Fruit fly (Drosophila melanogaster) whole organism, embryonic: ENCODE results near the gene CG33695.

ENCODE experiments used
- Atf3 ChIP-seq: fragments of 200-800 bp; sonication (Bioruptor generic); optimal IDR thresholded peaks from 3 replicates; lab custom pipeline; 2016; ENCODE audit warnings: missing biosample characterization, missing genetic modification characterization
- CG10267 ChIP-seq: fragments of 200-800 bp; sonication (Bioruptor generic); optimal IDR thresholded peaks from 2 replicates; lab custom pipeline; 2018; ENCODE audit warnings: missing biosample characterization, mild to moderate bottlenecking, missing genetic modification characterization, moderate library complexity
- CG11723 ChIP-seq: fragments of 200-800 bp; sonication (Bioruptor generic); optimal IDR thresholded peaks from 2 replicates; lab custom pipeline; 2017; ENCODE audit warnings: missing biosample characterization, mild to moderate bottlenecking, missing genetic modification characterization
- CG16779 ChIP-seq: fragments of 200-800 bp; sonication (Bioruptor generic); IDR thresholded peaks from 2 replicates; pipeline ENCODE4 v1.3.6; 2022; ENCODE audit warnings: missing biosample characterization, missing genetic modification characterization
- CG17359 ChIP-seq: fragments of 200-800 bp; sonication (Bioruptor generic); optimal IDR thresholded peaks from 3 replicates; lab custom pipeline; 2018; ENCODE audit warnings: missing biosample characterization, mild to moderate bottlenecking, missing genetic modification characterization, moderate library complexity
- CG2116 ChIP-seq: fragments of 200-800 bp; sonication (Bioruptor generic); optimal IDR thresholded peaks from 3 replicates; lab custom pipeline; 2018; ENCODE audit warnings: missing biosample characterization, mild to moderate bottlenecking, missing genetic modification characterization
- CG2129 ChIP-seq: fragments of 200-800 bp; sonication (Bioruptor generic); IDR thresholded peaks from 2 replicates; pipeline ENCODE4 v1.3.6; 2022; ENCODE audit warnings: missing biosample characterization, missing genetic modification characterization; ENCODE audit not compliant: partially characterized antibody
- CG2199 ChIP-seq: fragments of 200-800 bp; sonication (Bioruptor generic); IDR thresholded peaks from 3 replicates; pipeline ENCODE4 v1.3.6; 2022; ENCODE audit warnings: missing biosample characterization, missing genetic modification characterization
- CG2678 ChIP-seq: fragments of 200-800 bp; sonication (Bioruptor generic); optimal IDR thresholded peaks from 3 replicates; lab custom pipeline; 2019; ENCODE audit warnings: missing biosample characterization, mild to moderate bottlenecking, missing genetic modification characterization, moderate library complexity
- CG30020 ChIP-seq: fragments of 200-800 bp; optimal IDR thresholded peaks from 2 replicates; lab custom pipeline; 2019; ENCODE audit warnings: missing biosample characterization, mild to moderate bottlenecking, missing genetic modification characterization, moderate library complexity
- CG3065 ChIP-seq: fragments of 200-800 bp; sonication (Bioruptor generic); optimal IDR thresholded peaks from 2 replicates; lab custom pipeline; 2016; ENCODE audit warnings: missing biosample characterization, missing genetic modification characterization
- CG31365 ChIP-seq: fragments of 200-800 bp; sonication (Bioruptor generic); optimal IDR thresholded peaks from 2 replicates; lab custom pipeline; 2018; ENCODE audit warnings: missing biosample characterization, mild to moderate bottlenecking, missing genetic modification characterization
- CG34224 ChIP-seq: fragments of 200-800 bp; sonication (Bioruptor generic); IDR thresholded peaks from 3 replicates; pipeline ENCODE4 v1.3.6; 2022; ENCODE audit warnings: missing biosample characterization, missing genetic modification characterization; ENCODE audit not compliant: partially characterized antibody
- CG34376 ChIP-seq: fragments of 200-800 bp; sonication (Bioruptor generic); optimal IDR thresholded peaks from 2 replicates; lab custom pipeline; 2018; ENCODE audit warnings: missing biosample characterization, mild to moderate bottlenecking, missing genetic modification characterization
- CG3838 ChIP-seq: fragments of 200-800 bp; sonication (Bioruptor generic); optimal IDR thresholded peaks from 3 replicates; lab custom pipeline; 2016; ENCODE audit warnings: missing biosample characterization, missing genetic modification characterization
- CG7357 ChIP-seq: fragments of 200-800 bp; sonication (Bioruptor generic); IDR thresholded peaks from 3 replicates; pipeline ENCODE4 v1.3.6; 2022; ENCODE audit warnings: missing biosample characterization, missing genetic modification characterization
- CG8765 ChIP-seq: fragments of 200-800 bp; sonication (Bioruptor generic); IDR thresholded peaks from 2 replicates; pipeline ENCODE4 v1.3.6; 2022; ENCODE audit warnings: missing biosample characterization, missing genetic modification characterization
- CG9437 ChIP-seq: fragments of 200-800 bp; sonication (Bioruptor generic); optimal IDR thresholded peaks from 2 replicates; lab custom pipeline; 2018; ENCODE audit warnings: missing biosample characterization, mild to moderate bottlenecking, missing genetic modification characterization
- CrebB ChIP-seq: fragments of 200-800 bp; sonication (Bioruptor generic); optimal IDR thresholded peaks from 3 replicates; lab custom pipeline; 2018; ENCODE audit warnings: missing biosample characterization, mild to moderate bottlenecking, missing genetic modification characterization
- D19B ChIP-seq: fragments of 200-800 bp; sonication (Bioruptor generic); optimal IDR thresholded peaks from 2 replicates; lab custom pipeline; 2017; ENCODE audit warnings: missing biosample characterization, mild to moderate bottlenecking, missing genetic modification characterization
- GATAe ChIP-seq: fragments of 200-800 bp; sonication (Bioruptor generic); conservative IDR thresholded peaks from 2 replicates; pipeline ENCODE4 v1.3.6; 2022; ENCODE audit warnings: missing biosample characterization, missing genetic modification characterization
- H2.0 ChIP-seq: fragments of 200-800 bp; sonication (Bioruptor generic); IDR thresholded peaks from 2 replicates; pipeline ENCODE4 v1.3.6; 2022; ENCODE audit warnings: missing biosample characterization, missing genetic modification characterization
- HLH4C ChIP-seq: fragments of 200-800 bp; sonication (Bioruptor generic); IDR thresholded peaks from 3 replicates; pipeline ENCODE4 v1.3.6; 2022; ENCODE audit warnings: missing biosample characterization, missing genetic modification characterization; ENCODE audit not compliant: partially characterized antibody
- Hmr ChIP-seq: fragments of 200-800 bp; sonication (Bioruptor generic); optimal IDR thresholded peaks from 3 replicates; lab custom pipeline; 2017; ENCODE audit warnings: mild to moderate bottlenecking, missing biosample characterization, missing genetic modification reagents, missing genetic modification characterization
- NfI ChIP-seq: fragments of 200-800 bp; sonication (Bioruptor generic); optimal IDR thresholded peaks from 3 replicates; lab custom pipeline; 2018; ENCODE audit warnings: missing biosample characterization, mild to moderate bottlenecking, missing genetic modification characterization, moderate library complexity
- Pdp1 ChIP-seq, 2 experiments: fragments of 200-800 bp; sonication (Bioruptor generic); optimal IDR thresholded peaks; 3 replicates each; lab custom pipeline; 2016; ENCODE audit warnings: missing biosample characterization in 2 of 2, missing genetic modification characterization in 2 of 2, mild to moderate bottlenecking in 1 of 2, moderate library complexity in 1 of 2
- Six4 ChIP-seq: fragments of 200-800 bp; sonication (Bioruptor generic); optimal IDR thresholded peaks from 2 replicates; lab custom pipeline; 2016; ENCODE audit warnings: missing biosample characterization, missing genetic modification characterization
- TFAM ChIP-seq: fragments of 200-800 bp; sonication (Bioruptor generic); optimal IDR thresholded peaks from 2 replicates; lab custom pipeline; 2017; ENCODE audit warnings: missing biosample characterization, missing genetic modification characterization, inconsistent platforms
- Taf1 ChIP-seq: fragments of 200-800 bp; sonication (Bioruptor generic); IDR thresholded peaks from 2 replicates; pipeline ENCODE4 v1.3.6; 2022; ENCODE audit warnings: missing biosample characterization, missing genetic modification characterization
- ac ChIP-seq: fragments of 200-800 bp; sonication (Bioruptor generic); optimal IDR thresholded peaks from 3 replicates; lab custom pipeline; 2017; ENCODE audit warnings: missing biosample characterization, mild to moderate bottlenecking, missing genetic modification characterization
- ap ChIP-seq: fragments of 200-800 bp; sonication (Bioruptor generic); IDR thresholded peaks from 2 replicates; pipeline ENCODE4 v1.3.6; 2022; ENCODE audit warnings: missing biosample characterization, missing genetic modification characterization
- bcd ChIP-seq: fragments of 200-800 bp; sonication (Bioruptor generic); optimal IDR thresholded peaks from 2 replicates; lab custom pipeline; 2017; ENCODE audit warnings: missing biosample characterization, mild to moderate bottlenecking, missing genetic modification characterization
- br ChIP-seq: fragments of >200 bp; optimal IDR thresholded peaks from 2 replicates; lab custom pipeline; 2017
- btn ChIP-seq: fragments of 200-800 bp; sonication (Bioruptor generic); optimal IDR thresholded peaks from 2 replicates; lab custom pipeline; 2016; ENCODE audit warnings: missing biosample characterization, missing genetic modification characterization
- cas ChIP-seq: fragments of 200-800 bp; sonication (Bioruptor generic); IDR thresholded peaks from 2 replicates; pipeline ENCODE4 v1.3.6; 2022; ENCODE audit warnings: missing biosample characterization, missing genetic modification characterization
- cg ChIP-seq: fragments of 200-800 bp; sonication (Bioruptor generic); optimal IDR thresholded peaks from 3 replicates; lab custom pipeline; 2019; ENCODE audit warnings: missing biosample characterization, mild to moderate bottlenecking, missing genetic modification characterization, moderate library complexity
- chm ChIP-seq: fragments of 200-800 bp; sonication (Bioruptor generic); IDR thresholded peaks from 2 replicates; pipeline ENCODE4 v1.3.6; 2022; ENCODE audit warnings: missing biosample characterization, missing genetic modification characterization
- crc ChIP-seq: fragments of 200-800 bp; sonication (Bioruptor generic); optimal IDR thresholded peaks from 2 replicates; lab custom pipeline; 2016; ENCODE audit warnings: missing biosample characterization, missing genetic modification characterization
- ewg ChIP-seq: fragments of 200-800 bp; sonication (Bioruptor generic); optimal IDR thresholded peaks from 3 replicates; lab custom pipeline; 2017; ENCODE audit warnings: mild to moderate bottlenecking, missing biosample characterization, missing genetic modification reagents, missing genetic modification characterization
- fd96Cb ChIP-seq: fragments of 200-800 bp; sonication (Bioruptor generic); optimal IDR thresholded peaks from 2 replicates; lab custom pipeline; 2018; ENCODE audit warnings: missing biosample characterization, mild to moderate bottlenecking, missing genetic modification characterization, moderate library complexity
- ham ChIP-seq: fragments of 200-800 bp; sonication (Bioruptor generic); IDR thresholded peaks from 2 replicates; pipeline ENCODE4 v1.3.6; 2022; ENCODE audit warnings: missing biosample characterization, missing genetic modification characterization
- ind ChIP-seq: fragments of 200-800 bp; sonication (Bioruptor generic); optimal IDR thresholded peaks from 3 replicates; lab custom pipeline; 2016; ENCODE audit warnings: missing biosample characterization, missing genetic modification characterization
- klu ChIP-seq: fragments of 200-800 bp; sonication (Bioruptor generic); IDR thresholded peaks from 2 replicates; pipeline ENCODE4 v1.3.6; 2022; ENCODE audit warnings: missing biosample characterization, missing genetic modification characterization
- knrl ChIP-seq: fragments of 200-800 bp; sonication (Bioruptor generic); IDR thresholded peaks from 3 replicates; pipeline ENCODE4 v1.3.6; 2022; ENCODE audit warnings: missing biosample characterization, missing genetic modification characterization; ENCODE audit not compliant: partially characterized antibody
- peb ChIP-seq: fragments of 200-800 bp; sonication (Bioruptor generic); IDR thresholded peaks from 2 replicates; pipeline ENCODE4 v1.3.6; 2022; ENCODE audit warnings: missing biosample characterization, missing genetic modification characterization
- pita ChIP-seq: fragments of 200-800 bp; sonication (Bioruptor generic); optimal IDR thresholded peaks from 2 replicates; lab custom pipeline; 2017; ENCODE audit warnings: missing biosample characterization, mild to moderate bottlenecking, missing genetic modification characterization
- tap ChIP-seq: fragments of 200-800 bp; optimal IDR thresholded peaks from 3 replicates; lab custom pipeline; 2019; ENCODE audit warnings: missing biosample characterization, mild to moderate bottlenecking, missing genetic modification characterization, moderate library complexity
- tin ChIP-seq: fragments of 200-800 bp; sonication (Bioruptor generic); optimal IDR thresholded peaks from 3 replicates; lab custom pipeline; 2016; ENCODE audit warnings: missing biosample characterization, missing genetic modification characterization
- wdn ChIP-seq: fragments of 200-800 bp; sonication (Bioruptor generic); IDR thresholded peaks from 2 replicates; pipeline ENCODE4 v1.3.6; 2022; ENCODE audit warnings: missing biosample characterization, missing genetic modification characterization
- wek ChIP-seq: fragments of 200-800 bp; sonication (Bioruptor generic); optimal IDR thresholded peaks from 3 replicates; lab custom pipeline; 2018; ENCODE audit warnings: missing biosample characterization, mild to moderate bottlenecking, missing genetic modification characterization, moderate library complexity

The CG33695 gene

dm6 chr2L:11268933-11269631 lies 8.7 kb upstream of the CG33695 start, which contains the start of gene cmet (continued):
- TF ChIP-seq wek (no peak), CG10267 (peak; percentile 65), btn (GFP tag; lab: Kevin White, UChicago) (no peak), CG34376 (GFP tag; lab: Kevin White, UChicago) (peak; percentile 1), klu (GFP tag; lab: Robert Waterston, UW) (no peak), br (lab: Kevin White, UChicago) (no peak), chm (GFP tag; lab: Robert Waterston, UW) (0 out of 2 replicates have a peak, but pooled peaks have one; percentile 15), Atf3 (GFP tag; lab: Kevin White, UChicago) (peak; percentile 63), CrebB (peak; percentile 16), wdn (GFP tag; lab: Robert Waterston, UW) (peak; percentile 55), HLH4C (GFP tag; lab: Robert Waterston, UW) (peak; percentile 99), cg (GFP tag; lab: Kevin White, UChicago) (no peak), Pdp1 (GFP tag; optimal IDR thresholded peaks at IDR 0.05; lab: Kevin White, UChicago) (peak in 1 of 2 experiments; percentile 55), Six4 (GFP tag; lab: Kevin White, UChicago) (peak; percentile 45), ap (GFP tag; lab: Robert Waterston, UW) (no peak), ind (GFP tag; lab: Kevin White, UChicago) (peak; percentile 59), CG9437 (peak; percentile 68), CG7357 (GFP tag; lab: Robert Waterston, UW) (peak; percentile 78), knrl (GFP tag; lab: Robert Waterston, UW) (peak; percentile 81), ham (GFP tag; lab: Robert Waterston, UW) (no peak), Taf1 (GFP tag; lab: Robert Waterston, UW) (peak; percentile 19; the same call in 1 of the 2 replicates), CG30020 (tag; lab: Kevin White, UChicago) (peak; percentile 87), CG2199 (GFP tag; lab: Robert Waterston, UW) (no peak), CG2129 (peak; percentile 59; the same call in 1 of the 2 replicates), NfI (GFP tag; lab: Kevin White, UChicago) (peak; percentile 59), CG8765 (GFP tag; lab: Robert Waterston, UW) (no peak), Hmr (GFP tag; lab: Kevin White, UChicago) (peak; percentile 50), bcd (GFP tag; lab: Kevin White, UChicago) (peak; percentile 30), CG17359 (tag; lab: Kevin White, UChicago) (no peak), CG3065 (peak; percentile 27), CG2678 (tag; lab: Kevin White, UChicago) (no peak), H2.0 (GFP tag; lab: Robert Waterston, UW) (peak; percentile 47), GATAe (GFP tag; lab: Robert Waterston, UW) (no peak), D19B (GFP tag; lab: Kevin White, UChicago) (no peak), tap (tag; lab: Kevin White, UChicago) (no peak), ewg (GFP tag; lab: Kevin White, UChicago) (peak; percentile 30), CG34224 (GFP tag; lab: Robert Waterston, UW) (peak; percentile 92), CG31365 (tag; lab: Kevin White, UChicago) (no peak), tin (GFP tag; lab: Kevin White, UChicago) (peak; percentile 39), CG3838 (GFP tag; lab: Kevin White, UChicago) (no peak), CG16779 (GFP tag; lab: Robert Waterston, UW) (no peak), CG2116 (peak; percentile 98), pita (no peak), crc (GFP tag; lab: Kevin White, UChicago) (peak; percentile 33), CG11723 (GFP tag; lab: Kevin White, UChicago) (no peak), fd96Cb (tag; lab: Kevin White, UChicago) (peak; percentile 41), cas (GFP tag; lab: Robert Waterston, UW) (peak; percentile 23; the same call in 1 of the 2 replicates), ac (GFP tag; lab: Kevin White, UChicago) (no peak), TFAM (no peak), peb (no peak)
